Worm (Caenorhabditis elegans) whole organism, L1 larva: ENCODE data around the gene C05D12.3.
A peak's percentile ranks its signal among the peaks of the same experiment; 100 is the strongest.

ENCODE experiments used
- C04F5.9 ChIP-seq: sonication (generic microtip); optimal IDR thresholded peaks from 2 replicates; lab custom pipeline; 2016; ENCODE audit warnings: missing genetic modification characterization, missing compliant biosample characterization
- C16A3.4 ChIP-seq: fragments of 150-350 bp; optimal IDR thresholded peaks from 2 replicates; lab custom pipeline; 2014; ENCODE audit warnings: missing biosample characterization, missing genetic modification characterization
- C34B4.2 ChIP-seq: sonication (generic microtip); optimal IDR thresholded peaks from 2 replicates; lab custom pipeline; 2017; ENCODE audit warnings: mild to moderate bottlenecking, missing genetic modification characterization, missing compliant biosample characterization
- Y116A8C.19 ChIP-seq: sonication (generic microtip); optimal IDR thresholded peaks from 2 replicates; lab custom pipeline; 2016; ENCODE audit warnings: missing compliant biosample characterization, missing genetic modification characterization, borderline replicate concordance
- aha-1 ChIP-seq: fragments of 150-350 bp; optimal IDR thresholded peaks from 2 replicates; lab custom pipeline; 2014; ENCODE audit warnings: missing biosample characterization, missing genetic modification characterization
- aly-2 ChIP-seq: fragments of 150-350 bp; optimal IDR thresholded peaks from 2 replicates; lab custom pipeline; 2014; ENCODE audit warnings: missing biosample characterization, missing genetic modification characterization
- blmp-1 ChIP-seq: fragments of 150-350 bp; optimal IDR thresholded peaks from 2 replicates; lab custom pipeline; 2014; ENCODE audit warnings: missing biosample characterization, missing genetic modification characterization
- ceh-8 ChIP-seq: fragments of 200-800 bp; sonication (Bioruptor generic); optimal IDR thresholded peaks from 2 replicates; lab custom pipeline; 2018; ENCODE audit warnings: mild to moderate bottlenecking, missing genetic modification characterization, moderate library complexity, missing compliant biosample characterization
- ceh-82 ChIP-seq, 3 experiments: fragments of 150-350 bp in 1 of 3; sonication (generic microtip) in 2 of 3; optimal IDR thresholded peaks; 2 replicates each; lab custom pipeline; 2014 to 2017; ENCODE audit warnings: missing biosample characterization in 3 of 3, missing genetic modification characterization in 3 of 3
- ceh-88 ChIP-seq: fragments of 200-800 bp; sonication (Bioruptor generic); IDR thresholded peaks from 2 replicates; pipeline ENCODE4 v1.3.6; 2022; ENCODE audit warnings: missing genetic modification characterization, missing compliant biosample characterization
- ceh-90 ChIP-seq: sonication (generic microtip); optimal IDR thresholded peaks from 2 replicates; lab custom pipeline; 2016; ENCODE audit warnings: missing genetic modification characterization, missing compliant biosample characterization
- dsc-1 ChIP-seq: sonication (generic microtip); optimal IDR thresholded peaks from 2 replicates; lab custom pipeline; 2016; ENCODE audit warnings: mild to moderate bottlenecking, missing genetic modification characterization, missing compliant biosample characterization
- efl-1 ChIP-seq, 4 experiments: fragments of 150-350 bp; optimal IDR thresholded peaks in 3 of 4; peaks in 1 of 4; 1 replicate in 1 of 4; 2 replicates in 3 of 4; lab custom pipeline; 2014; ENCODE audit warnings: missing biosample characterization in 2 of 4, missing genetic modification characterization in 2 of 4, missing genetic modification reagents in 2 of 4
- egl-13 ChIP-seq: sonication (generic microtip); optimal IDR thresholded peaks from 2 replicates; lab custom pipeline; 2016; ENCODE audit warnings: missing genotype, missing genetic modification reagents, missing genetic modification characterization, missing compliant biosample characterization
- elt-2 ChIP-seq: sonication (generic microtip); optimal IDR thresholded peaks from 2 replicates; lab custom pipeline; 2016; ENCODE audit warnings: missing genetic modification characterization, mild to moderate bottlenecking, inconsistent platforms, missing compliant biosample characterization, missing genetic modification reagents
- elt-3 ChIP-seq, 6 experiments: fragments of 150-350 bp in 1 of 6; sonication (generic microtip); optimal IDR thresholded peaks; 2 replicates each; lab custom pipeline; 2017 to 2018; ENCODE audit warnings: missing biosample characterization in 6 of 6, missing genetic modification characterization in 6 of 6, inconsistent platforms in 1 of 6
- ets-5 ChIP-seq: fragments of 200-800 bp; sonication (Bioruptor generic); IDR thresholded peaks from 2 replicates; pipeline ENCODE4 v1.3.6; 2022; ENCODE audit warnings: missing genetic modification characterization, missing compliant biosample characterization
- fkh-8 ChIP-seq: sonication (generic microtip); optimal IDR thresholded peaks from 2 replicates; lab custom pipeline; 2016; ENCODE audit warnings: mild to moderate bottlenecking, missing genetic modification characterization, missing compliant biosample characterization
- hlh-4 ChIP-seq: sonication (generic microtip); optimal IDR thresholded peaks from 2 replicates; lab custom pipeline; 2016; ENCODE audit warnings: mild to moderate bottlenecking, missing genetic modification characterization, missing compliant biosample characterization
- hpl-2 ChIP-seq: fragments of 150-350 bp; optimal IDR thresholded peaks from 2 replicates; lab custom pipeline; 2014; ENCODE audit warnings: missing biosample characterization, missing genetic modification reagents, missing genetic modification characterization
- irx-1 ChIP-seq: sonication (generic microtip); optimal IDR thresholded peaks from 2 replicates; lab custom pipeline; 2016; ENCODE audit warnings: missing genetic modification characterization, missing compliant biosample characterization
- isw-1 ChIP-seq: fragments of 200-800 bp; sonication (Bioruptor generic); IDR thresholded peaks from 2 replicates; pipeline ENCODE4 v1.3.6; 2022; ENCODE audit warnings: missing genetic modification characterization, missing compliant biosample characterization
- lin-35 ChIP-seq, 2 experiments: fragments of 150-350 bp; optimal IDR thresholded peaks; 2 replicates each; lab custom pipeline; 2014; ENCODE audit warnings: missing biosample characterization in 2 of 2, missing genetic modification characterization in 2 of 2, missing genetic modification reagents in 2 of 2
- lin-39 ChIP-seq: fragments of 150-350 bp; optimal IDR thresholded peaks from 2 replicates; lab custom pipeline; 2014; ENCODE audit warnings: missing biosample characterization, missing genetic modification reagents, missing genetic modification characterization
- lir-3 ChIP-seq: sonication (generic microtip); optimal IDR thresholded peaks from 2 replicates; lab custom pipeline; 2016; ENCODE audit warnings: mild to moderate bottlenecking, missing genetic modification characterization, moderate library complexity, missing compliant biosample characterization; ENCODE audit not compliant: poor library complexity
- mab-9 ChIP-seq: fragments of 200-800 bp; sonication (Bioruptor generic); IDR thresholded peaks from 2 replicates; pipeline ENCODE4 v1.3.6; 2022; ENCODE audit warnings: missing genetic modification reagents, missing genetic modification characterization, missing compliant biosample characterization
- mep-1 ChIP-seq: fragments of 150-350 bp; optimal IDR thresholded peaks from 2 replicates; lab custom pipeline; 2014; ENCODE audit warnings: missing biosample characterization, missing genetic modification characterization
- nhr-28 ChIP-seq: fragments of 150-350 bp; optimal IDR thresholded peaks from 2 replicates; lab custom pipeline; 2014; ENCODE audit warnings: missing biosample characterization, missing genetic modification characterization
- nhr-47 ChIP-seq: sonication (generic microtip); optimal IDR thresholded peaks from 2 replicates; lab custom pipeline; 2016; ENCODE audit warnings: mild to moderate bottlenecking, missing genetic modification characterization, moderate library complexity, missing compliant biosample characterization
- nhr-77 ChIP-seq: fragments of 150-350 bp; optimal IDR thresholded peaks from 2 replicates; lab custom pipeline; 2014; ENCODE audit warnings: missing biosample characterization, missing genetic modification characterization
- nhr-84 ChIP-seq: sonication (generic microtip); optimal IDR thresholded peaks from 2 replicates; lab custom pipeline; 2017; ENCODE audit warnings: missing biosample characterization, missing genetic modification characterization
- nhr-85 ChIP-seq: sonication (generic microtip); peaks from one replicate; lab custom pipeline; 2016; ENCODE audit warnings: missing genetic modification characterization, inconsistent platforms, missing compliant biosample characterization
- nhr-90 ChIP-seq: sonication (generic microtip); optimal IDR thresholded peaks from 2 replicates; lab custom pipeline; 2016; ENCODE audit warnings: mild to moderate bottlenecking, missing genetic modification characterization, missing compliant biosample characterization; ENCODE audit not compliant: poor library complexity
- pqm-1 ChIP-seq: sonication (generic microtip); optimal IDR thresholded peaks from 3 replicates; lab custom pipeline; 2017; ENCODE audit warnings: missing biosample characterization, missing genetic modification characterization
- rnt-1 ChIP-seq: sonication (generic microtip); optimal IDR thresholded peaks from 2 replicates; lab custom pipeline; 2016; ENCODE audit warnings: mild to moderate bottlenecking, missing genetic modification characterization, moderate library complexity, missing compliant biosample characterization
- snpc-4 ChIP-seq: fragments of 150-350 bp; optimal IDR thresholded peaks from 2 replicates; lab custom pipeline; 2014; ENCODE audit warnings: missing biosample characterization, missing genetic modification characterization
- snu-23 ChIP-seq: sonication (generic microtip); optimal IDR thresholded peaks from 2 replicates; lab custom pipeline; 2016; ENCODE audit warnings: missing genetic modification characterization, missing compliant biosample characterization
- sox-4 ChIP-seq: sonication (generic microtip); optimal IDR thresholded peaks from 2 replicates; lab custom pipeline; 2016; ENCODE audit warnings: missing genetic modification characterization, missing compliant biosample characterization
- tbx-2 ChIP-seq: sonication (generic microtip); optimal IDR thresholded peaks from 2 replicates; lab custom pipeline; 2016; ENCODE audit warnings: missing genetic modification characterization, missing compliant biosample characterization
- unc-130 ChIP-seq: fragments of 150-350 bp; optimal IDR thresholded peaks from 2 replicates; lab custom pipeline; 2017; ENCODE audit warnings: missing biosample characterization, missing genetic modification characterization, inconsistent platforms
- unc-62 ChIP-seq: fragments of 150-350 bp; optimal IDR thresholded peaks from 2 replicates; lab custom pipeline; 2014; ENCODE audit warnings: missing biosample characterization, missing genetic modification reagents, missing genetic modification characterization
- unc-86 ChIP-seq: sonication (generic microtip); optimal IDR thresholded peaks from 2 replicates; lab custom pipeline; 2016; ENCODE audit warnings: missing genetic modification characterization, missing compliant biosample characterization
- unc-98 ChIP-seq: fragments of 200-800 bp; sonication (Bioruptor generic); IDR thresholded peaks from 2 replicates; pipeline ENCODE4 v1.3.6; 2022; ENCODE audit warnings: missing genetic modification characterization, missing compliant biosample characterization
- vab-15 ChIP-seq: sonication (generic microtip); optimal IDR thresholded peaks from 2 replicates; lab custom pipeline; 2017; ENCODE audit warnings: missing genotype, mild to moderate bottlenecking, missing genetic modification characterization, missing compliant biosample characterization
- zip-4 ChIP-seq: fragments of 200-800 bp; sonication (Bioruptor generic); optimal IDR thresholded peaks from 2 replicates; lab custom pipeline; 2018; ENCODE audit warnings: mild to moderate bottlenecking, missing genetic modification characterization, moderate library complexity, missing compliant biosample characterization
- ztf-11 ChIP-seq, 2 experiments: sonication (generic microtip); optimal IDR thresholded peaks; 2 replicates each; lab custom pipeline; 2016 to 2017; ENCODE audit warnings: missing genetic modification characterization in 2 of 2, missing biosample characterization in 1 of 2, missing compliant biosample characterization in 1 of 2

Gene C05D12.3

DNA sequence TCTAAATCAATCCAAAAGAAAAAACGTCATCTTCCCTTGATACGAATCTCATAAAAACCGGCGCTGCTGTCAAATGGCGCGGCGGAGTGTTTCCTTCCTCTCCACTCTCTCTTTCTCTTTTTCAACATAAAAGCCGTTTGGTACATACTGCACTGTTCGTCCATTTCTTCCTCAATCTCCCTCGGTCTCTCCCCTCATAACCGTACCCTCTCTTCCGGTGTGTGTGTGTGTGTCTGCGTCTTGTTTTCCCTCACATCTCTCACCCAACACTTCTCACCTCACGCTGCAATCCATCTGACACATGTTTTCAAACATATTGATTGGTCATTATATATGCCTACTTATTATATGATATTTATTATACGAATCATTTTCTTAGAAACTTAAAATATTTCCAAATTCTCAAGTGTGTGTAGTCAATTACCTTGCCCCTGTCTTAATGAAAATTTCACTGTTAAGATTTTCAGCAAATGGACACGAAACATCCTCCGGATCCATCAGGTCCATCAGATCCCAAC lies 39.4 kb downstream of the C05D12.3 start, which contains the start of the genes aars-1 and rga-1 (continued):
- TF ChIP-seq hlh-4 (tag; lab: Kevin White, UChicago): no peak
- TF ChIP-seq elt-2 (tag; lab: Kevin White, UChicago): peak; percentile 8
- TF ChIP-seq unc-62 (GFP tag; lab: Kevin White, UChicago): no peak
- no peak for TF ChIP-seq isw-1
- no peak for TF ChIP-seq aha-1 (tag; lab: Kevin White, UChicago)
- TF ChIP-seq ceh-82 (tag; optimal IDR thresholded peaks at IDR 0.05; lab: Kevin White, UChicago): peak in 1 of 3 experiments; percentile 52
- no peak for TF ChIP-seq unc-130
- TF ChIP-seq nhr-85: peak; percentile 83
- peak; percentile 76 for TF ChIP-seq mep-1 (tag; lab: Kevin White, UChicago)
- TF ChIP-seq tbx-2 (tag; lab: Kevin White, UChicago): peak; percentile 55
- TF ChIP-seq snu-23 (GFP tag; lab: Kevin White, UChicago): peak; percentile 60
- peak; percentile 10 for TF ChIP-seq nhr-90 (tag; lab: Kevin White, UChicago)
- peak; percentile 16 for TF ChIP-seq nhr-47 (tag; lab: Kevin White, UChicago)
- TF ChIP-seq dsc-1 (tag; lab: Kevin White, UChicago): peak; percentile 36
- TF ChIP-seq efl-1 (optimal IDR thresholded peaks at IDR 0.05; lab: Kevin White, UChicago): peak; percentile 41 to 47
- TF ChIP-seq efl-1 (GFP tag; optimal IDR thresholded peaks at IDR 0.05 in 1 of 2; lab: Kevin White, UChicago): peak; percentile 29 to 91
- TF ChIP-seq rnt-1: peak; percentile 61
- no peak for TF ChIP-seq hpl-2 (GFP tag; lab: Kevin White, UChicago)
- no peak for TF ChIP-seq vab-15 (tag; lab: Kevin White, UChicago)
- no peak for TF ChIP-seq ceh-90
- no peak for TF ChIP-seq ceh-8 (GFP tag; lab: Kevin White, UChicago)
- no peak for TF ChIP-seq ets-5 (GFP tag; lab: Robert Waterston, UW)
- no peak for TF ChIP-seq zip-4 (GFP tag; lab: Kevin White, UChicago)
- no peak for TF ChIP-seq pqm-1 (tag; lab: Kevin White, UChicago)
- TF ChIP-seq aly-2: no peak
- TF ChIP-seq mab-9 (GFP tag; lab: Robert Waterston, UW): no peak
- TF ChIP-seq fkh-8: no peak
- no peak for TF ChIP-seq C16A3.4 (tag; lab: Kevin White, UChicago)
- no peak for TF ChIP-seq Y116A8C.19 (tag; lab: Kevin White, UChicago)
- peak; percentile 32 for TF ChIP-seq lir-3 (tag; lab: Kevin White, UChicago)
- peak; percentile 88 for TF ChIP-seq blmp-1 (tag; lab: Kevin White, UChicago)
- TF ChIP-seq lin-35 (GFP tag; optimal IDR thresholded peaks at IDR 0.05; lab: Kevin White, UChicago): peak in 1 of 2 experiments; percentile 62
- TF ChIP-seq snpc-4: peak; percentile 8
- no peak for TF ChIP-seq C34B4.2 (tag; lab: Kevin White, UChicago)
- TF ChIP-seq irx-1: no peak
- peak in 3 of 6 experiments; percentile 5 to 57 (median 55) for TF ChIP-seq elt-3 (tag; optimal IDR thresholded peaks at IDR 0.05; lab: Kevin White, UChicago)
- TF ChIP-seq ztf-11 (tag; optimal IDR thresholded peaks at IDR 0.05; lab: Kevin White, UChicago): peak in 1 of 2 experiments; percentile 16
- no peak for TF ChIP-seq nhr-84 (tag; lab: Kevin White, UChicago)
- no peak for TF ChIP-seq unc-86 (tag; lab: Kevin White, UChicago)
- TF ChIP-seq ceh-88 (GFP tag; lab: Robert Waterston, UW): no peak
- TF ChIP-seq unc-98 (GFP tag; lab: Robert Waterston, UW): no peak
- TF ChIP-seq C04F5.9 (tag; lab: Kevin White, UChicago): no peak
- TF ChIP-seq sox-4 (tag; lab: Kevin White, UChicago): no peak
- TF ChIP-seq egl-13: no peak
- peak; percentile 16 for TF ChIP-seq nhr-77 (tag; lab: Kevin White, UChicago)
- no peak for TF ChIP-seq lin-39
- TF ChIP-seq nhr-28 (tag; lab: Kevin White, UChicago): no peak
